Worm (Caenorhabditis elegans): ENCODE data around the gene amt-2.

DNA sequence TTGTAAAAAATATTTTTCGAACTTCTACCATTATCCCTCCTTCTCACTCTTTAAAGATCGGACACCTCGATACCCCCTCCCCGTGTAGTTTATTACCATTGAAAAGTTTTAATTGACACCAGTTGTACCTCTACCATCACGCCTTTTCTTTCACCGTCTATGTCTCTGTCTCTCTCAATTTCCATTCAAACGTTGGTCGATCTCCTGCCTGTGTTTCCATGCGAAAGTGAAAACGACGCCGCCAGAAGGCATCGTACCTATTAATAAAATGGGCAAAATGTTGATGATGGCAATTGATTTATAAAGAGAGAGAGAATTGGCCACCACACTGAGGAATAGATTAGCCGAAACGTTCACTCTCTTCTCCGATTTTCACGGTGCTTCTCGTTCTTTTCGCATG is 29.0 kb upstream of the amt-2 start:
- TF ChIP-seq dmd-4 (tag; optimal IDR thresholded peaks at IDR 0.05; ENCODE audit: borderline replicate concordance) (no peak), pag-3 (tag; optimal IDR thresholded peaks at IDR 0.05; ENCODE audit: borderline replicate concordance) (no peak)

All from whole organism, late embryonic.